Worm (Caenorhabditis elegans) whole organism, L1 larva: ENCODE results near the gene orai-1.

Experiments used
- C04F5.9 ChIP-seq: sonication (generic microtip); optimal IDR thresholded peaks from 2 replicates; lab custom pipeline; 2016; ENCODE audit warnings: missing genetic modification characterization, missing compliant biosample characterization
- aly-2 ChIP-seq: fragments of 150-350 bp; optimal IDR thresholded peaks from 2 replicates; lab custom pipeline; 2014; ENCODE audit warnings: missing biosample characterization, missing genetic modification characterization
- blmp-1 ChIP-seq: fragments of 150-350 bp; optimal IDR thresholded peaks from 2 replicates; lab custom pipeline; 2014; ENCODE audit warnings: missing biosample characterization, missing genetic modification characterization
- elt-3 ChIP-seq, 6 experiments: fragments of 150-350 bp in 1 of 6; sonication (generic microtip); optimal IDR thresholded peaks; 2 replicates each; lab custom pipeline; 2017 to 2018; ENCODE audit warnings: missing biosample characterization in 6 of 6, missing genetic modification characterization in 6 of 6, inconsistent platforms in 1 of 6
- lin-15B ChIP-seq: fragments of 150-350 bp; sonication (generic microtip); optimal IDR thresholded peaks from 3 replicates; lab custom pipeline; 2014; ENCODE audit warnings: missing biosample characterization, missing genetic modification characterization
- nhr-28 ChIP-seq: fragments of 150-350 bp; optimal IDR thresholded peaks from 2 replicates; lab custom pipeline; 2014; ENCODE audit warnings: missing biosample characterization, missing genetic modification characterization

DNA sequence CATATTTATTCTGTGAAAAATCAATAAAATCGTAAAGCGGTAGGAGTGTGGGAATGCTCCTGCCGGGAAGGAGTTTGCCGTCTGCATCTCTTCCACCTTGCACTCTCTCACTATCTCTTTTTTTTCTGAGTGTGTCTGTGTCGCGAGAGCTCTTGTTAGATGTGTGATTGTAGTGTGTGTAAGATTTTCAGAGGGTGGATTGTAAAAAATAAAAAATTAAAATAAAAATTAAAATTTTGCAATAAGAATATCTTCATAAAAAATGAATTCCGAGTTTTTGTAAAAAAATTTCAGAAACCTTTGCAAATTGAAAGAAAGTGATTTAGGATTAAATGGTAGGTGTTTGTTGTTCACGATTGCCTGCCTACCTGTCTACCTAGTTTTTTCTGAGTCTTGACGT, 49.8 kb downstream of the orai-1 start, which contains the start of gene sel-15:
- no peak for TF ChIP-seq elt-3 (tag; optimal IDR thresholded peaks at IDR 0.05; lab: Kevin White, UChicago)
- TF ChIP-seq blmp-1 (tag; lab: Kevin White, UChicago): no peak
- TF ChIP-seq aly-2 (tag; lab: Kevin White, UChicago): no peak
- no peak for TF ChIP-seq nhr-28 (tag; lab: Kevin White, UChicago)
- no peak for TF ChIP-seq lin-15B
- no peak for TF ChIP-seq C04F5.9
